Fruit fly (Drosophila melanogaster) whole organism: ENCODE results near the gene Fit2.

Experiments used
- CG8478 ChIP-seq: fragments of >200 bp; optimal IDR thresholded peaks from 2 replicates; lab custom pipeline; 2018; ENCODE audit warnings: inconsistent platforms
- Dll ChIP-seq: fragments of >200 bp; optimal IDR thresholded peaks from 2 replicates; lab custom pipeline; 2017
- EcR ChIP-seq, 2 experiments: fragments of >200 bp; optimal IDR thresholded peaks; 2 replicates each; lab custom pipeline; 2017; ENCODE audit warnings: missing biosample characterization in 2 of 2, missing genetic modification characterization in 2 of 2, missing genetic modification reagents in 2 of 2
- pan ChIP-seq: fragments of >200 bp; optimal IDR thresholded peaks from 2 replicates; lab custom pipeline; 2017
- psq ChIP-seq: fragments of >200 bp; optimal IDR thresholded peaks from 2 replicates; lab custom pipeline; 2017
- usp ChIP-seq: fragments of >200 bp; optimal IDR thresholded peaks from 2 replicates; lab custom pipeline; 2017; ENCODE audit warnings: missing biosample characterization, missing genetic modification characterization, mixed read lengths

The Fit2 gene

DNA sequence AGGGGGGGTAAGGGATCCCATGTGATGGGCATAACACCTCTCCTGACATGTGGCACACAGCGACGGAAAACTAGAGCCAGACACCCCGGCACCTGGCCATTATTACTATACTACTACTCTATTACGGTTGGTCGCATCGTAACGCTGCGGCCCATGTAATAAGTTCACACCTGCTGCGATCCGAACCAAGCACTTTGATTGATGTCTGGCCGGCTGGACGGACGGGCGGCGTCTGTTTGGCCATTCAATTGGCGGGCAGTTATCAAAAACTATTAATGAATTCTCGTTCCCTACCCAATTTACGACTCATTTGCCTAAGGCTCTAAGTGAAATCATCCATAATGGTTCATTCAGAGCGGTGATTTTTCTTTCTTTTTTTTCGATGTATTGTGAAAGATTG is 16.6 kb upstream of the Fit2 start:
- TF ChIP-seq pan (lab: Kevin White, UChicago): no peak
- TF ChIP-seq CG8478 (lab: Kevin White, UChicago): no peak
- no peak for TF ChIP-seq usp (GFP tag; lab: Kevin White, UChicago)
- TF ChIP-seq psq (lab: Kevin White, UChicago): no peak
- no peak for TF ChIP-seq Dll (lab: Kevin White, UChicago)
- no peak for TF ChIP-seq EcR (GFP tag; optimal IDR thresholded peaks at IDR 0.05; lab: Kevin White, UChicago)

dm6 chr3L:17007945-17008344 is 16.2 kb upstream of the Fit2 start:
- TF ChIP-seq Dll (lab: Kevin White, UChicago) (no peak), pan (lab: Kevin White, UChicago) (no peak), CG8478 (lab: Kevin White, UChicago) (no peak), psq (lab: Kevin White, UChicago) (no peak), usp (GFP tag; lab: Kevin White, UChicago) (no peak), EcR (GFP tag; optimal IDR thresholded peaks at IDR 0.05; lab: Kevin White, UChicago) (no peak)

dm6 chr3L:17008911-17009364 is 15.2 kb upstream of the Fit2 start:
- no peak for TF ChIP-seq Dll (lab: Kevin White, UChicago)
- no peak for TF ChIP-seq psq (lab: Kevin White, UChicago)
- TF ChIP-seq EcR (GFP tag; optimal IDR thresholded peaks at IDR 0.05; lab: Kevin White, UChicago): no peak
- TF ChIP-seq pan (lab: Kevin White, UChicago): no peak

DNA sequence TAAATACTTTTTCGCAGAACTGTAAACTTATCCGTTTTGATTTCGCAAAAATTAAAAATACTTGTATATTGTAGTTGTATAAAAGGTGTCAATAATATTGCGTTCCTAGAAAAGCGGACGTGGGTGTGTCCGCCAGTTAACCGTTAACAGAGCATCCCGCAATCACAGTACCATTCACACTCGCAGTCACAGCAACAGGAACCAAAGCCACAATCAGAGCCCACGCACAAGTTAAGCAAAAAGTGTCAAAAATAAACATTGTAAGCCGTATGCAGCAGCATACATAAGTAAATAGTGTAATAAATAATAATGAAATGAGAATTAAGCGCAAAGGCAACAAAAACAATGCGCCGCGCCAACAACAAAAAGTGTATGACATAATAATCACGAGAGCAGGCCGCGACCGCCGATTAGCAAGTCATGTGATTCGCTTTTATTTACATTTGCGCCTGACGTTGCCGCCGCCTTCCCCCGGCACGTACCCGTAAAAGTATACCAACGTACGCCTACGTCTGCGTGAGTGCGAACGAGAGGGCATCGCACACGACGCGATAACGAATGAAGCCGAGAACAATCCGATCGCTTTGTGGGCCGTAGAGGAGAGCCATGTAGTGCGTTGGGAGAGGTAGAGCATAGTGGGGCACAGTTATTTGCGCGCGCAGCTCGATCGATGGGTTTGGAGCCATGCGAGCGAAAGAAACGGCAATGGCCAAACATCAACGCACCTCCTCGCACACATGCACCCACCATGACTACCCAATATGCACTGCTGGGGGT is 14.2 kb upstream of the Fit2 start:
- TF ChIP-seq pan (lab: Kevin White, UChicago): no peak
- no peak for TF ChIP-seq psq (lab: Kevin White, UChicago)
- TF ChIP-seq usp (GFP tag; lab: Kevin White, UChicago): no peak
- TF ChIP-seq EcR (GFP tag; optimal IDR thresholded peaks at IDR 0.05; lab: Kevin White, UChicago): peak in 1 of 2 experiments; percentile 38
- TF ChIP-seq CG8478 (lab: Kevin White, UChicago): peak; percentile 21

DNA sequence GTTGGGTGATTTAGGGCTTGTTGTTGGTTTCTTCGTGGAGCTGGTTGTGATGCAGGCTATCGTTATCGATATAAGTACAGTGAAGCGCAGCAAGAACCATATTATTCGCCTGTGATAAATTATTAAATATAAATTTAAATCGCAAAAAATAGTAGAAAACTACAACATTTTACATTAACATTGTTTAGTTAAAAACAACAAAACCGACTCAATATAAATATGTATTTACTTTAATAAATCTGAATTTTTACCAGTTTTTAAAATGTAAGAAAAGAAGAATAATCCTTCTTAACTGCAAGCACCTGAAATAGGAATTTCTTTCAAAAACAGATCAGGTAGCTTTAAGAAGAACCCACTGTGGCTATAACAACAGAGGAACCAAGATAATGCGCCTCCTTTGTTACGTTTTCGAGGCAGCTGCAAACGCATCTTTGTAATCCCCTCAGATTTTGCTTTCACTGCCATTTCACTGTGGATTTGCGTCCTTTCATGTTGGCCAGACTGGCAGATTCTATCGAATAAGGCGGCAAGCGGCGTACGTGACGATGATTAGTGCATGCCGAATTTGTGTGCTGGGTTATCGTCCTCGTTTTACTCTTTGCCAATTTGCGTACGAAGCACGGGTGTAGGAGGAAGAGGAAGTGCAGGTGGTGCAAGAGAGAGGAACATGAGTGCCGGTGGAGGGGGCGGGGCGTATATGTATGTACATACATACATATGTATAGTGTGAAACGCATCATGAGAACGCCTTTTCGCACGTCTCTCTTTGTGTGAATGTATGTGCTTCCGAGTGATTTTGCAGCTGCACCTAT is 13.4 kb upstream of the Fit2 start:
- no peak for TF ChIP-seq pan (lab: Kevin White, UChicago)
- peak; percentile 24 for TF ChIP-seq CG8478 (lab: Kevin White, UChicago)

dm6 chr3L:17011351-17012016 is 12.6 kb upstream of the Fit2 start:
- TF ChIP-seq usp (GFP tag; lab: Kevin White, UChicago) (no peak), psq (lab: Kevin White, UChicago) (no peak), EcR (GFP tag; optimal IDR thresholded peaks at IDR 0.05; lab: Kevin White, UChicago) (no peak), pan (lab: Kevin White, UChicago) (no peak), CG8478 (lab: Kevin White, UChicago) (peak; percentile 43), Dll (lab: Kevin White, UChicago) (no peak)

- peak; percentile 74 for TF ChIP-seq Dll (lab: Kevin White, UChicago)
- no peak for TF ChIP-seq CG8478 (lab: Kevin White, UChicago)
Observed at dm6 chr3L:17012017-17012719, 12.0 kb upstream of the Fit2 start, which contains the start of gene CG3764. Gene CG3764, minus strand, starts transcription at chr3L:17012565.

- TF ChIP-seq pan (lab: Kevin White, UChicago): no peak
Observed at dm6 chr3L:17015663-17016575, 8.2 kb upstream of the Fit2 start, which contains the start of the genes CG6664 and CG7728. Gene CG6664, minus strand, starts transcription at chr3L:17016180. Gene CG7728, plus strand, starts transcription at chr3L:17016536.

DNA sequence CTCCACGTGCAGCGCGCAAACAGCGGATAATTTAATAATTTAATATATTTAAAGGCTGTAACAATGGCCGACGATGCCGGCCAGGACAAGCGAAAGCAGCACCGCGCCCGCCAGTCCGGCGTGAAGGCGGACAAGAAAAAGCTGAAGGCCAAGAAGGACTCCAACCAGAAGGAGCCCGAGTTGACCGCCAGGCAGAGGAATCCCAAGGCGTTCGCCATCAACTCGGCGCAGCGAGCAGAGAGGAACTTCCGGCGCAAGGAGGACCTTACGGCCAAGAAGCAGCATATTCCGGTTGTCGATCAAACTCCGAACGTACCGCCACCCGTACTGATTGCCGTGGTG is 7.6 kb upstream of the Fit2 start:
- TF ChIP-seq CG8478 (lab: Kevin White, UChicago) (no peak), psq (lab: Kevin White, UChicago) (no peak), EcR (GFP tag; optimal IDR thresholded peaks at IDR 0.05; lab: Kevin White, UChicago) (no peak), usp (GFP tag; lab: Kevin White, UChicago) (no peak), Dll (lab: Kevin White, UChicago) (peak; percentile 24), pan (lab: Kevin White, UChicago) (no peak)

DNA sequence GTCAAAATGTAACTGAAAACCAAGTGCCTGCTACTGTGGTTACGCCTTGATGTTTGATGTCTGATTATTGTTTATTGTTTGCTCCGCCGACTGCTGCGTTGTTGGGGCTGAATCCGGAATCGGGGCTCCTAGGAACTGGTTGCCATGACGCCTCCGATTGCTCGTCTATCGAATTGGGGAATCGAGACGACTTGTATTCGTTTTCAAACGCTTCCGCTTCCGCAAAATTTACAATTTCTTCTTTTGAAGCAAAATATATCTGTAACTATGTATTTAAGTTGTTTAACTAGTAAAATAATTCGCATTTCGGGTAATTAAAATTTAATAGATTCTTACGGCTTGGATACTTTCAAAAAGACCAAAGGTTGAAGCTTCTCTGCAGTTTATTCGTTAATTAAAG is 1.4 kb upstream of the Fit2 start, which contains the start of gene CG6652:
Gene CG6652 (minus strand): TSS at position 101 of the 400 bp plus-strand sequence.
- TF ChIP-seq EcR (GFP tag; optimal IDR thresholded peaks at IDR 0.05; lab: Kevin White, UChicago) (no peak), psq (lab: Kevin White, UChicago) (no peak), CG8478 (lab: Kevin White, UChicago) (no peak), Dll (lab: Kevin White, UChicago) (no peak), usp (GFP tag; lab: Kevin White, UChicago) (no peak), pan (lab: Kevin White, UChicago) (no peak)
